Fruit fly (Drosophila melanogaster): Measurements from ENCODE around the gene CG8326.

dm6 chrX:17578869-17579781 is 50.2 kb downstream of the CG8326 start, which contains the start of gene Ankle2:
- no peak for TF ChIP-seq CG11617 (GFP tag; optimal IDR thresholded peaks at IDR 0.05)
- TF ChIP-seq bab1 (GFP tag; optimal IDR thresholded peaks at IDR 0.05) = no peak
- TF ChIP-seq CG12768 (GFP tag; optimal IDR thresholded peaks at IDR 0.05) = no peak
